Fruit fly (Drosophila melanogaster) whole organism, embryonic: ENCODE results near the gene CG14657.

Source experiments
- Adf1 ChIP-seq: fragments of 200-800 bp; sonication (Bioruptor generic); IDR thresholded peaks from 2 replicates; pipeline ENCODE4 v1.3.6; 2022; ENCODE audit warnings: missing biosample characterization, missing genetic modification characterization
- B-H2 ChIP-seq: fragments of 200-800 bp; sonication (Bioruptor generic); optimal IDR thresholded peaks from 2 replicates; lab custom pipeline; 2018; ENCODE audit warnings: missing biosample characterization, mild to moderate bottlenecking, missing genetic modification characterization
- BtbVII ChIP-seq: fragments of 200-800 bp; sonication (Bioruptor generic); optimal IDR thresholded peaks from 3 replicates; lab custom pipeline; 2017; ENCODE audit warnings: missing biosample characterization, mild to moderate bottlenecking, missing genetic modification characterization
- Bteb2 ChIP-seq: fragments of 200-800 bp; sonication (Bioruptor generic); optimal IDR thresholded peaks from 2 replicates; lab custom pipeline; 2016; ENCODE audit warnings: missing biosample characterization, missing genetic modification characterization
- CG11247 ChIP-seq: fragments of 200-800 bp; sonication (Bioruptor generic); IDR thresholded peaks from 2 replicates; pipeline ENCODE4 v1.3.6; 2022; ENCODE audit warnings: missing biosample characterization, missing genetic modification characterization
- CG13775 ChIP-seq: fragments of 200-800 bp; sonication (Bioruptor generic); optimal IDR thresholded peaks from 3 replicates; lab custom pipeline; 2017; ENCODE audit warnings: missing biosample characterization, mild to moderate bottlenecking, missing genetic modification characterization
- CG15073 ChIP-seq: fragments of 200-800 bp; sonication (Bioruptor generic); optimal IDR thresholded peaks from 2 replicates; lab custom pipeline; 2016; ENCODE audit warnings: missing biosample characterization, missing genetic modification characterization
- CG15601 ChIP-seq: fragments of 200-800 bp; sonication (Bioruptor generic); optimal IDR thresholded peaks from 3 replicates; lab custom pipeline; 2019; ENCODE audit warnings: missing biosample characterization, mild to moderate bottlenecking, missing genetic modification characterization, moderate library complexity
- CG17361 ChIP-seq: fragments of 200-800 bp; sonication (Bioruptor generic); IDR thresholded peaks from 3 replicates; pipeline ENCODE4 v1.3.6; 2022; ENCODE audit warnings: missing biosample characterization, missing genetic modification characterization
- CG2116 ChIP-seq: fragments of 200-800 bp; sonication (Bioruptor generic); optimal IDR thresholded peaks from 3 replicates; lab custom pipeline; 2018; ENCODE audit warnings: missing biosample characterization, mild to moderate bottlenecking, missing genetic modification characterization
- CG2202 ChIP-seq: fragments of 200-800 bp; sonication (Bioruptor generic); optimal IDR thresholded peaks from 2 replicates; lab custom pipeline; 2018; ENCODE audit warnings: missing biosample characterization, mild to moderate bottlenecking, missing genetic modification characterization
- CG2678 ChIP-seq: fragments of 200-800 bp; sonication (Bioruptor generic); optimal IDR thresholded peaks from 3 replicates; lab custom pipeline; 2019; ENCODE audit warnings: missing biosample characterization, mild to moderate bottlenecking, missing genetic modification characterization, moderate library complexity
- CG2712 ChIP-seq: fragments of 200-800 bp; optimal IDR thresholded peaks from 3 replicates; lab custom pipeline; 2019; ENCODE audit warnings: missing biosample characterization, mild to moderate bottlenecking, missing genetic modification characterization, moderate library complexity
- CG33213 ChIP-seq: fragments of 200-800 bp; sonication (Bioruptor generic); optimal IDR thresholded peaks from 3 replicates; lab custom pipeline; 2016; ENCODE audit warnings: missing biosample characterization, missing genetic modification characterization
- CG34422 ChIP-seq: fragments of 200-800 bp; sonication (Bioruptor generic); IDR thresholded peaks from 3 replicates; pipeline ENCODE4 v1.3.6; 2022; ENCODE audit warnings: missing biosample characterization, missing genetic modification characterization
- CG3847 ChIP-seq: fragments of 200-800 bp; sonication (Bioruptor generic); IDR thresholded peaks from 2 replicates; pipeline ENCODE4 v1.3.6; 2022; ENCODE audit warnings: missing biosample characterization, missing genetic modification characterization
- CG6272 ChIP-seq: fragments of 200-800 bp; sonication (Bioruptor generic); IDR thresholded peaks from 2 replicates; pipeline ENCODE4 v1.3.6; 2022; ENCODE audit warnings: missing biosample characterization, missing genetic modification characterization
- CG6683 ChIP-seq: fragments of 200-800 bp; sonication (Bioruptor generic); optimal IDR thresholded peaks from 2 replicates; lab custom pipeline; 2017; ENCODE audit warnings: missing biosample characterization, mild to moderate bottlenecking, missing genetic modification characterization, missing genetic modification reagents
- CG6689 ChIP-seq: fragments of 200-800 bp; sonication (Bioruptor generic); IDR thresholded peaks from 2 replicates; pipeline ENCODE4 v1.3.6; 2022; ENCODE audit warnings: missing biosample characterization, missing genetic modification characterization
- CG6813 ChIP-seq: fragments of 200-800 bp; sonication (Bioruptor generic); optimal IDR thresholded peaks from 2 replicates; lab custom pipeline; 2017; ENCODE audit warnings: missing biosample characterization, missing genetic modification characterization, mild to moderate bottlenecking, moderate library complexity, missing genetic modification reagents
- CG7357 ChIP-seq: fragments of 200-800 bp; sonication (Bioruptor generic); IDR thresholded peaks from 3 replicates; pipeline ENCODE4 v1.3.6; 2022; ENCODE audit warnings: missing biosample characterization, missing genetic modification characterization
- CG8478 ChIP-seq: fragments of >200 bp; optimal IDR thresholded peaks from 2 replicates; lab custom pipeline; 2018
- CG9876 ChIP-seq: fragments of 200-800 bp; sonication (Bioruptor generic); optimal IDR thresholded peaks from 2 replicates; lab custom pipeline; 2016; ENCODE audit warnings: missing biosample characterization, missing genetic modification characterization
- Dref ChIP-seq: fragments of 200-800 bp; sonication (Bioruptor generic); IDR thresholded peaks from 2 replicates; pipeline ENCODE4 v1.3.6; 2022; ENCODE audit warnings: missing biosample characterization, missing genetic modification characterization
- E2f1 ChIP-seq: fragments of 200-800 bp; sonication (Bioruptor generic); IDR thresholded peaks from 2 replicates; pipeline ENCODE4 v1.3.6; 2022; ENCODE audit warnings: missing biosample characterization, missing genetic modification characterization
- Hey ChIP-seq: fragments of 200-800 bp; sonication (Bioruptor generic); optimal IDR thresholded peaks from 3 replicates; lab custom pipeline; 2018; ENCODE audit warnings: missing biosample characterization, mild to moderate bottlenecking, missing genetic modification characterization
- HmgZ ChIP-seq: fragments of 200-800 bp; sonication (Bioruptor generic); optimal IDR thresholded peaks from 2 replicates; lab custom pipeline; 2018; ENCODE audit warnings: missing biosample characterization, mild to moderate bottlenecking, missing genetic modification characterization
- Hmr ChIP-seq: fragments of 200-800 bp; sonication (Bioruptor generic); optimal IDR thresholded peaks from 3 replicates; lab custom pipeline; 2017; ENCODE audit warnings: mild to moderate bottlenecking, missing biosample characterization, missing genetic modification reagents, missing genetic modification characterization
- MBD-R2 ChIP-seq: fragments of 200-800 bp; sonication (Bioruptor generic); IDR thresholded peaks from 2 replicates; pipeline ENCODE4 v1.3.6; 2022; ENCODE audit warnings: missing biosample characterization, missing genetic modification characterization
- MESR4 ChIP-seq: fragments of 200-800 bp; sonication (Bioruptor generic); optimal IDR thresholded peaks from 2 replicates; lab custom pipeline; 2018; ENCODE audit warnings: missing biosample characterization, mild to moderate bottlenecking, missing genetic modification characterization, moderate library complexity
- Med ChIP-seq: fragments of 200-800 bp; sonication (Bioruptor generic); peaks from one replicate; lab custom pipeline; 2016; ENCODE audit warnings: missing biosample characterization, missing genetic modification characterization, mild to moderate bottlenecking, inconsistent platforms, moderate library complexity
- NFAT ChIP-seq: fragments of 200-800 bp; sonication (Bioruptor generic); IDR thresholded peaks from 2 replicates; pipeline ENCODE4 v1.3.6; 2022; ENCODE audit warnings: missing biosample characterization, missing genetic modification characterization
- TFAM ChIP-seq: fragments of 200-800 bp; sonication (Bioruptor generic); optimal IDR thresholded peaks from 2 replicates; lab custom pipeline; 2017; ENCODE audit warnings: missing biosample characterization, missing genetic modification characterization, inconsistent platforms
- Usf ChIP-seq: fragments of 200-800 bp; sonication (Bioruptor generic); optimal IDR thresholded peaks from 2 replicates; lab custom pipeline; 2017; ENCODE audit warnings: missing genotype, missing biosample characterization, missing genetic modification characterization
- ac ChIP-seq: fragments of 200-800 bp; sonication (Bioruptor generic); optimal IDR thresholded peaks from 3 replicates; lab custom pipeline; 2017; ENCODE audit warnings: missing biosample characterization, mild to moderate bottlenecking, missing genetic modification characterization
- bcd ChIP-seq: fragments of 200-800 bp; sonication (Bioruptor generic); optimal IDR thresholded peaks from 2 replicates; lab custom pipeline; 2017; ENCODE audit warnings: missing biosample characterization, mild to moderate bottlenecking, missing genetic modification characterization
- br ChIP-seq: fragments of >200 bp; optimal IDR thresholded peaks from 2 replicates; lab custom pipeline; 2017
- chn ChIP-seq: fragments of 200-800 bp; sonication (Bioruptor generic); optimal IDR thresholded peaks from 2 replicates; lab custom pipeline; 2016; ENCODE audit warnings: missing biosample characterization, missing genetic modification characterization
- dan ChIP-seq: fragments of 200-800 bp; sonication (Bioruptor generic); IDR thresholded peaks from 2 replicates; pipeline ENCODE4 v1.3.6; 2022; ENCODE audit warnings: missing biosample characterization, missing genetic modification characterization
- disco-r ChIP-seq: fragments of 200-800 bp; sonication (Bioruptor generic); optimal IDR thresholded peaks from 2 replicates; lab custom pipeline; 2016; ENCODE audit warnings: missing biosample characterization, missing genetic modification characterization
- dysf ChIP-seq: fragments of 200-800 bp; sonication (Bioruptor generic); IDR thresholded peaks from 3 replicates; pipeline ENCODE4 v1.3.6; 2022; ENCODE audit warnings: missing biosample characterization, missing genetic modification characterization
- fd96Cb ChIP-seq: fragments of 200-800 bp; sonication (Bioruptor generic); optimal IDR thresholded peaks from 2 replicates; lab custom pipeline; 2018; ENCODE audit warnings: missing biosample characterization, mild to moderate bottlenecking, missing genetic modification characterization, moderate library complexity
- gcm ChIP-seq: fragments of 200-800 bp; sonication (Bioruptor generic); optimal IDR thresholded peaks from 2 replicates; lab custom pipeline; 2019; ENCODE audit warnings: missing biosample characterization, mild to moderate bottlenecking, missing genetic modification characterization, moderate library complexity
- ind ChIP-seq: fragments of 200-800 bp; sonication (Bioruptor generic); optimal IDR thresholded peaks from 3 replicates; lab custom pipeline; 2016; ENCODE audit warnings: missing biosample characterization, missing genetic modification characterization
- insv ChIP-seq, 2 experiments: fragments of 200-800 bp; sonication (Bioruptor generic); optimal IDR thresholded peaks; 3 replicates each; lab custom pipeline; 2016 to 2018; ENCODE audit warnings: missing biosample characterization in 2 of 2, missing genetic modification characterization in 2 of 2
- mam ChIP-seq: fragments of 200-800 bp; sonication (Bioruptor generic); optimal IDR thresholded peaks from 3 replicates; lab custom pipeline; 2016; ENCODE audit warnings: missing biosample characterization, missing genetic modification characterization
- pnt ChIP-seq: fragments of 200-800 bp; sonication (Bioruptor generic); optimal IDR thresholded peaks from 3 replicates; lab custom pipeline; 2016; ENCODE audit warnings: missing biosample characterization, missing genetic modification characterization
- pzg ChIP-seq: fragments of 200-800 bp; sonication (Bioruptor generic); optimal IDR thresholded peaks from 3 replicates; lab custom pipeline; 2018; ENCODE audit warnings: missing biosample characterization, mild to moderate bottlenecking, missing genetic modification characterization, moderate library complexity
- repo ChIP-seq: fragments of 200-800 bp; sonication (Bioruptor generic); optimal IDR thresholded peaks from 2 replicates; lab custom pipeline; 2016; ENCODE audit warnings: missing biosample characterization, missing genetic modification characterization
- sim ChIP-seq: fragments of 200-800 bp; sonication (Bioruptor generic); IDR thresholded peaks from 2 replicates; pipeline ENCODE4 v1.3.6; 2022; ENCODE audit warnings: missing biosample characterization, missing genetic modification characterization
- wdn ChIP-seq: fragments of 200-800 bp; sonication (Bioruptor generic); IDR thresholded peaks from 2 replicates; pipeline ENCODE4 v1.3.6; 2022; ENCODE audit warnings: missing biosample characterization, missing genetic modification characterization
- wek ChIP-seq: fragments of 200-800 bp; sonication (Bioruptor generic); optimal IDR thresholded peaks from 3 replicates; lab custom pipeline; 2018; ENCODE audit warnings: missing biosample characterization, mild to moderate bottlenecking, missing genetic modification characterization, moderate library complexity
- wor ChIP-seq: fragments of 200-800 bp; sonication (Bioruptor generic); IDR thresholded peaks from 2 replicates; pipeline ENCODE4 v1.3.6; 2022; ENCODE audit warnings: missing biosample characterization, missing genetic modification characterization
- yki ChIP-seq: fragments of >200 bp; optimal IDR thresholded peaks from 3 replicates; lab custom pipeline; 2018

CG14657 gene

dm6 chr3R:4775371-4775770 lies 45.9 kb downstream of the CG14657 start (continued):
- 0 out of 2 replicates have a peak, but pooled peaks have one; percentile 22 for TF ChIP-seq CG11247 (GFP tag; lab: Robert Waterston, UW)
- TF ChIP-seq CG8478 (lab: Kevin White, UChicago), result no peak
- peak; percentile 42 for TF ChIP-seq HmgZ (tag; lab: Kevin White, UChicago)
- TF ChIP-seq sim (GFP tag; lab: Robert Waterston, UW), result no peak
- TF ChIP-seq Bteb2 (GFP tag; lab: Kevin White, UChicago), result peak; percentile 40
- no peak for TF ChIP-seq chn (GFP tag; lab: Kevin White, UChicago)
- no peak for TF ChIP-seq Hey (tag; lab: Kevin White, UChicago)
- TF ChIP-seq Usf, result no peak
- peak; percentile 1 for TF ChIP-seq pnt
- TF ChIP-seq CG6689 (GFP tag; lab: Robert Waterston, UW), result no peak
- peak; percentile 61 for TF ChIP-seq CG2712 (tag; lab: Kevin White, UChicago)
- TF ChIP-seq CG3847, result 0 out of 2 replicates have a peak, but pooled peaks have one; percentile 29
- peak; percentile 91 for TF ChIP-seq CG7357 (GFP tag; lab: Robert Waterston, UW)
- TF ChIP-seq CG13775, result peak; percentile 44
- TF ChIP-seq Med, result peak; percentile 80
- TF ChIP-seq dysf, result peak; percentile 42; the same call in 2 of the 3 replicates
- TF ChIP-seq BtbVII (GFP tag; lab: Kevin White, UChicago), result no peak
- no peak for TF ChIP-seq wdn
- TF ChIP-seq CG6683, result no peak
- no peak for TF ChIP-seq CG2202 (tag; lab: Kevin White, UChicago)
- TF ChIP-seq CG9876 (GFP tag; lab: Kevin White, UChicago), result peak; percentile 2
- peak; percentile 75 for TF ChIP-seq MESR4 (GFP tag; lab: Kevin White, UChicago)
- no peak for TF ChIP-seq Adf1 (GFP tag; lab: Robert Waterston, UW)
- no peak for TF ChIP-seq fd96Cb (tag; lab: Kevin White, UChicago)
- no peak for TF ChIP-seq wor (GFP tag; lab: Robert Waterston, UW)
- TF ChIP-seq CG2116 (GFP tag; lab: Kevin White, UChicago), result peak; percentile 35
- no peak for TF ChIP-seq gcm (GFP tag; lab: Kevin White, UChicago)
- TF ChIP-seq CG17361, result peak; percentile 55
- no peak for TF ChIP-seq CG15601 (tag; lab: Kevin White, UChicago)
- TF ChIP-seq CG6813 (GFP tag; lab: Kevin White, UChicago), result no peak
- peak; percentile 86 for TF ChIP-seq MBD-R2 (GFP tag; lab: Robert Waterston, UW)
- no peak for TF ChIP-seq repo (GFP tag; lab: Kevin White, UChicago)
- no peak for TF ChIP-seq wek (GFP tag; lab: Kevin White, UChicago)
- no peak for TF ChIP-seq NFAT (GFP tag; lab: Robert Waterston, UW)
- TF ChIP-seq mam (GFP tag; lab: Kevin White, UChicago), result peak; percentile 24
- peak; percentile 21 for TF ChIP-seq bcd
- peak; percentile 16 for TF ChIP-seq ind (GFP tag; lab: Kevin White, UChicago)
- TF ChIP-seq CG15073 (GFP tag; lab: Kevin White, UChicago), result no peak
- TF ChIP-seq CG2678 (tag; lab: Kevin White, UChicago), result no peak
- TF ChIP-seq ac (GFP tag; lab: Kevin White, UChicago), result no peak
- no peak for TF ChIP-seq br (lab: Kevin White, UChicago)
- TF ChIP-seq CG33213, result peak; percentile 44
- no peak for TF ChIP-seq B-H2 (GFP tag; lab: Kevin White, UChicago)
- TF ChIP-seq dan (GFP tag; lab: Robert Waterston, UW), result no peak
- TF ChIP-seq insv (GFP tag; optimal IDR thresholded peaks at IDR 0.05; lab: Kevin White, UChicago), result peak in 1 of 2 experiments; percentile 12
- peak; percentile 57 for TF ChIP-seq Hmr
- TF ChIP-seq CG34422 (GFP tag; lab: Robert Waterston, UW), result peak; percentile 80
- no peak for TF ChIP-seq Dref (GFP tag; lab: Robert Waterston, UW)
- no peak for TF ChIP-seq CG6272 (GFP tag; lab: Robert Waterston, UW)
- TF ChIP-seq E2f1, result no peak
- no peak for TF ChIP-seq yki (lab: Kevin White, UChicago)
- TF ChIP-seq TFAM (GFP tag; lab: Kevin White, UChicago), result no peak
- no peak for TF ChIP-seq disco-r (GFP tag; lab: Kevin White, UChicago)
- TF ChIP-seq pzg (GFP tag; lab: Kevin White, UChicago), result peak; percentile 72
